Fruit fly (Drosophila melanogaster): Measurements from ENCODE around the gene Eig71Ec.

Gene Eig71Ec

dm6 chr3L:15687802-15688201 is 35.7 kb upstream of the Eig71Ec start, which contains the start of gene CG34452:
Gene CG34452, minus strand, starts transcription at chr3L:15687902.
- TF ChIP-seq dsf (GFP tag; optimal IDR thresholded peaks at IDR 0.05; ENCODE audit: borderline replicate concordance) (no peak), Dfd (GFP tag; optimal IDR thresholded peaks at IDR 0.05) (no peak), h (GFP tag; optimal IDR thresholded peaks at IDR 0.05) (no peak), CG9705 (GFP tag; optimal IDR thresholded peaks at IDR 0.05) (no peak), lola (GFP tag; optimal IDR thresholded peaks at IDR 0.05) (no peak), CrebA (GFP tag; optimal IDR thresholded peaks at IDR 0.05; ENCODE audit: borderline replicate concordance) (no peak), Rel (GFP tag; optimal IDR thresholded peaks at IDR 0.05) (no peak), Rel (tag; optimal IDR thresholded peaks at IDR 0.05) (no peak), psq (GFP tag; optimal IDR thresholded peaks at IDR 0.05) (no peak), Sp1 (GFP tag; optimal IDR thresholded peaks at IDR 0.05) (no peak), Jra (GFP tag; optimal IDR thresholded peaks at IDR 0.05) (no peak), Mio (GFP tag; optimal IDR thresholded peaks at IDR 0.05) (no peak), woc (GFP tag; optimal IDR thresholded peaks at IDR 0.05) (no peak), Hr78 (GFP tag; optimal IDR thresholded peaks at IDR 0.05) (no peak), fru (GFP tag; optimal IDR thresholded peaks at IDR 0.05) (no peak), HLH106 (tag; optimal IDR thresholded peaks at IDR 0.05) (no peak), Myc (optimal IDR thresholded peaks at IDR 0.05) (no peak)

DNA sequence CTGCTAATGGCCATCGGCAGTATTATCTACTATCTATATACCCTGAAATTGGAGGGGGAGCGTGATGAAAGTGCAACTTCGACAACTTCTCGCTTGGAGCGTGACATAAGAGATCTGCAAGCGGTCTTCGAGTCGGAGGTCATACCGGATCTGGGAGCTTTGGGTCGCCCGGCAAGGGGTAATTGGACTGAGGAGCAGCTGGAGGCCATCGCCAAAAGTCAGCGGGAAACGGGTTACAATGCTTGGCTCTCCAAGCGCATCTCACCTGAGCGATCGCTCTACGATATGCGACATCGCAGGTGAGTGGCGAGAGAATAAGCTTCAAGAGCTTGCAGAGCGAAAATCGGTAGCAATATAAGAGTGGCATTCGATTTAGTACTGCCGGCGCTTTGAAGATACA is 32.0 kb upstream of the Eig71Ec start:
- TF ChIP-seq dl (GFP tag; optimal IDR thresholded peaks at IDR 0.05; ENCODE audit: insufficient read depth in 1 of 2, partially characterized antibody in 2 of 2) (peak in 1 of 2 experiments; percentile 59), brk (GFP tag; optimal IDR thresholded peaks at IDR 0.05) (no peak), usp (GFP tag; optimal IDR thresholded peaks at IDR 0.05) (no peak), ey (GFP tag; optimal IDR thresholded peaks at IDR 0.05) (no peak), tai (GFP tag; optimal IDR thresholded peaks at IDR 0.05) (no peak), Mio (GFP tag; optimal IDR thresholded peaks at IDR 0.05) (no peak), h (GFP tag; optimal IDR thresholded peaks at IDR 0.05) (no peak), Jra (GFP tag; optimal IDR thresholded peaks at IDR 0.05) (no peak), Vsx2 (GFP tag; optimal IDR thresholded peaks at IDR 0.05; ENCODE audit: partially characterized antibody) (peak; percentile 43), Abd-B (GFP tag; optimal IDR thresholded peaks at IDR 0.05) (no peak), Dif (GFP tag; optimal IDR thresholded peaks at IDR 0.05; ENCODE audit: partially characterized antibody) (peak; percentile 43), br (GFP tag; optimal IDR thresholded peaks at IDR 0.05) (no peak), CG9705 (GFP tag; optimal IDR thresholded peaks at IDR 0.05) (no peak), Rel (GFP tag; optimal IDR thresholded peaks at IDR 0.05) (no peak), Rel (tag; optimal IDR thresholded peaks at IDR 0.05) (no peak), GATAd (GFP tag; optimal IDR thresholded peaks at IDR 0.05) (no peak)

dm6 chr3L:15683345-15683922 is 31.4 kb upstream of the Eig71Ec start, which contains the start of the genes CG7579 and Pgant8:
Gene CG7579, minus strand, starts transcription at chr3L:15683445.
Gene Pgant8, plus strand, starts transcription at chr3L:15683872.
- TF ChIP-seq dsf (GFP tag; optimal IDR thresholded peaks at IDR 0.05; ENCODE audit: borderline replicate concordance) (no peak), dl (GFP tag; optimal IDR thresholded peaks at IDR 0.05; ENCODE audit: insufficient read depth in 1 of 2, partially characterized antibody in 2 of 2) (no peak), Myc (optimal IDR thresholded peaks at IDR 0.05) (no peak), psq (GFP tag; optimal IDR thresholded peaks at IDR 0.05) (no peak), fru (GFP tag; optimal IDR thresholded peaks at IDR 0.05) (no peak), Hr78 (GFP tag; optimal IDR thresholded peaks at IDR 0.05) (no peak), CrebA (GFP tag; optimal IDR thresholded peaks at IDR 0.05; ENCODE audit: borderline replicate concordance) (no peak), Vsx2 (GFP tag; optimal IDR thresholded peaks at IDR 0.05; ENCODE audit: partially characterized antibody) (no peak), GATAd (GFP tag; optimal IDR thresholded peaks at IDR 0.05) (no peak), sage (GFP tag; optimal IDR thresholded peaks at IDR 0.05) (no peak), CG9705 (GFP tag; optimal IDR thresholded peaks at IDR 0.05) (no peak), rgr (GFP tag; optimal IDR thresholded peaks at IDR 0.05) (no peak), lola (GFP tag; optimal IDR thresholded peaks at IDR 0.05) (no peak)

dm6 chr3L:15679420-15679819 is 27.4 kb upstream of the Eig71Ec start, which contains the start of gene CG7304:
Gene CG7304, plus strand, starts transcription at chr3L:15679720.
- no peak for TF ChIP-seq ey (GFP tag; optimal IDR thresholded peaks at IDR 0.05)
- no peak for TF ChIP-seq OdsH (GFP tag; optimal IDR thresholded peaks at IDR 0.05)
- TF ChIP-seq Myc (optimal IDR thresholded peaks at IDR 0.05): no peak
- no peak for TF ChIP-seq usp (GFP tag; optimal IDR thresholded peaks at IDR 0.05)
- TF ChIP-seq Vsx2 (GFP tag; optimal IDR thresholded peaks at IDR 0.05; ENCODE audit: partially characterized antibody): no peak
- no peak for TF ChIP-seq Sp1 (GFP tag; optimal IDR thresholded peaks at IDR 0.05)
- no peak for TF ChIP-seq dsf (GFP tag; optimal IDR thresholded peaks at IDR 0.05; ENCODE audit: borderline replicate concordance)
- no peak for TF ChIP-seq brk (GFP tag; optimal IDR thresholded peaks at IDR 0.05)
- TF ChIP-seq CrebA (GFP tag; optimal IDR thresholded peaks at IDR 0.05; ENCODE audit: borderline replicate concordance): no peak
- no peak for TF ChIP-seq Dif (GFP tag; optimal IDR thresholded peaks at IDR 0.05; ENCODE audit: partially characterized antibody)
- no peak for TF ChIP-seq CG32264 (GFP tag; optimal IDR thresholded peaks at IDR 0.05)
- TF ChIP-seq tai (GFP tag; optimal IDR thresholded peaks at IDR 0.05): no peak
- no peak for TF ChIP-seq jim (GFP tag; optimal IDR thresholded peaks at IDR 0.05)

All from whole organism, wandering third instar larva.